Fruit fly (Drosophila melanogaster): ENCODE data around the gene da.

DNA sequence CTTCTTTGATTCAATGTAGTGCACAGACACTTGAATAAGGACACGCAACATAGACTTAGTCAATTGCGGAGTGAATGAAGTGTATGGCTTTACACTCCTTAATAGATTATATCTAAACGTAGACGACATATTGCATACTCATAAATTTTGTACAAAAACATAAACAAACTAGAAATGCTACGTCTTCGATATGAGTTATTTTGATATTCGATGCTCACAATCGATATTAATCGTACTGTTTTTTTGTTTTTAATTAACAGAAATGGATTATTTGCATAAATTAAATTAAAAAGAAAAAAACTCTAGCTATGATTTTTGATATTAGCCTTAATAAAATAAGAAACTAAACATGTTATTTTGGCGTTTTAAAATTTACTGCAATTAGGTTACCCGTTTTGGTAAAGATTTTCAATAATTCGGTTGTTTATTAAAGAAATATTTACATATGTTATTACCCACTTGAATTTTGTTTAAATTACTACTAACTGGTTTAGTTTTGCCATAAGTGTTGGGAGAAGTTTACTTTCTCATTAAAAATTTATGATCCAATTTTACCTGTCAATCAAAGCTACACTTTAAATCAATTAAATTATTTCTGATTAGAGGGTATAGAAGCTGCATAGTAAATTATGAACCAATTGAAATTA, 17.2 kb downstream of the da start, which contains the start of the genes CG17768, LSm-4 and Ir31a:
- TF ChIP-seq CG14655 (GFP tag; optimal IDR thresholded peaks at IDR 0.05): no peak
- no peak for TF ChIP-seq fd96Ca (GFP tag; IDR thresholded peaks at IDR 0.05)
- no peak for TF ChIP-seq CG13204 (GFP tag; optimal IDR thresholded peaks at IDR 0.05)
- no peak for TF ChIP-seq CG15710 (tag; optimal IDR thresholded peaks at IDR 0.05)
- no peak for TF ChIP-seq Snoo (tag; optimal IDR thresholded peaks at IDR 0.05)
- TF ChIP-seq CG4496 (GFP tag; IDR thresholded peaks at IDR 0.05): no peak
- no peak for TF ChIP-seq Ets98B (GFP tag; IDR thresholded peaks at IDR 0.05)
- TF ChIP-seq gl (tag; optimal IDR thresholded peaks at IDR 0.05): no peak
- TF ChIP-seq Pif1A (GFP tag; optimal IDR thresholded peaks at IDR 0.05): no peak
- TF ChIP-seq Pif1B (GFP tag; optimal IDR thresholded peaks at IDR 0.05): no peak
